Fruit fly (Drosophila melanogaster): ENCODE data around the gene CG5708.
A peak's percentile ranks its signal among the peaks of the same experiment; 100 is the strongest.

DNA sequence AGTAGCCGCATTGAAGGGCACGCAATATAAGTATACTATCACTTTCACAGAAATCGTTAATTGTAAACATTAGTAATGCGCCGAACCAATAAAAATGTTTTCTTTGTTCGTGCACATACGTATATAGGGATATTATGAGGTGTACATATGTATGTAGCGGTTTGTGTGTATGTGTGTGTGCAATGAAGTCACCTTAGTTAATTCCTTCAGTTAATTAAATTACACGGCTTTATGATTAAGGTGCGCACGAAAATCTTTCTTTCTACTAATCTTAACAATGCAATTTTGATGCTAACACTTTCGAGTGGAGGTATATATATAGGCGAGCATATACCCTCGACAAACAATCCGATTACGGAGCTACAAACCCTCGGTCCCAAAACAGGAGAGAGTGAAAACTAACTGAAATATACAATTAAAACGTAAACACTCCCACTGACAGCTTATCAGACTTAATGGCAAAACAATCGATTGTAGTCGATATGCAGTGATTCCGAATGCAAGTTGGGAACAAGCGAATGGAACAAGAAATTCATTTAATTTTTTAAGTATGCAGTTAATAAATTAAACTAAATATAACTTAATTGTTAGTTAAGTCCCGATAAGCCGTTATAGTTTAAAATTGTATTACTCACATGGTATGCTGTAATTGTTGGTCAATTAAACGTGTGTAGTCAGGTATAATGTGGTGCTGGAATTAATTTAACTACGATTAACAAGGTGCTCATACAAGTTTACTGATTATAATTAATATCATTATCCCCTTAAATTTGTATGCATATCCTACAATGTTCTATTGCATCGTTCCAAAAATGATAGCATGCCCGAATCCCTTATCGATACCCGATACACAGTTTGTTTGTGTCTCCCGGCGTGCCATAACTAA is 5.9 kb downstream of the CG5708 start, which contains the start of the genes Npc1a and Prosalpha6:
- no peak for TF ChIP-seq CG11617 (GFP tag; optimal IDR thresholded peaks at IDR 0.05)
- TF ChIP-seq bab1 (GFP tag; optimal IDR thresholded peaks at IDR 0.05), result peak; percentile 44
- TF ChIP-seq CG1620 (GFP tag; optimal IDR thresholded peaks at IDR 0.05), result no peak
- TF ChIP-seq CG5204 (GFP tag; optimal IDR thresholded peaks at IDR 0.05), result no peak
- TF ChIP-seq ovo (GFP tag; optimal IDR thresholded peaks at IDR 0.05), result no peak
- peak; percentile 3 for TF ChIP-seq CG7045 (GFP tag; optimal IDR thresholded peaks at IDR 0.05)
- TF ChIP-seq toe (GFP tag; optimal IDR thresholded peaks at IDR 0.05), result no peak
- peak; percentile 39 for TF ChIP-seq pad (GFP tag; optimal IDR thresholded peaks at IDR 0.05)
- peak; percentile 37 for TF ChIP-seq cic (GFP tag; optimal IDR thresholded peaks at IDR 0.05)
- TF ChIP-seq Hr96 (GFP tag; optimal IDR thresholded peaks at IDR 0.05), result no peak
- TF ChIP-seq Crg-1 (GFP tag; optimal IDR thresholded peaks at IDR 0.05), result no peak

Data from whole organism, adult.